Fruit fly (Drosophila melanogaster) whole organism, adult: ENCODE results near the gene Itgbn.

ENCODE experiments used
- CG11617 ChIP-seq: fragments of 200-800 bp; sonication (Bioruptor generic); optimal IDR thresholded peaks from 2 replicates; lab custom pipeline; 2017; ENCODE audit warnings: mild to moderate bottlenecking, missing biosample characterization, missing genetic modification reagents, missing genetic modification characterization
- cic ChIP-seq: fragments of 200-800 bp; sonication (Bioruptor generic); optimal IDR thresholded peaks from 2 replicates; lab custom pipeline; 2017; ENCODE audit warnings: missing biosample characterization, mild to moderate bottlenecking, missing genetic modification characterization, moderate library complexity
- toe ChIP-seq: fragments of 200-800 bp; sonication (Bioruptor generic); optimal IDR thresholded peaks from 2 replicates; lab custom pipeline; 2016; ENCODE audit warnings: missing biosample characterization, missing genetic modification characterization

dm6 chr2L:21004799-21005198 lies 48.0 kb upstream of the Itgbn start:
- TF ChIP-seq toe (GFP tag; lab: Kevin White, UChicago), result no peak
- TF ChIP-seq CG11617, result no peak
- TF ChIP-seq cic (GFP tag; lab: Kevin White, UChicago), result no peak
